Worm (Caenorhabditis elegans): ENCODE results near the gene srg-22.

Gene srg-22

ce11 chrII:3053689-3054088, 39.6 kb downstream of the srg-22 start:
- no peak for TF ChIP-seq W03F9.2 (tag; optimal IDR thresholded peaks at IDR 0.05)
- no peak for TF ChIP-seq dao-5 (tag; optimal IDR thresholded peaks at IDR 0.05)
- no peak for TF ChIP-seq him-1 (tag; optimal IDR thresholded peaks at IDR 0.05)

DNA sequence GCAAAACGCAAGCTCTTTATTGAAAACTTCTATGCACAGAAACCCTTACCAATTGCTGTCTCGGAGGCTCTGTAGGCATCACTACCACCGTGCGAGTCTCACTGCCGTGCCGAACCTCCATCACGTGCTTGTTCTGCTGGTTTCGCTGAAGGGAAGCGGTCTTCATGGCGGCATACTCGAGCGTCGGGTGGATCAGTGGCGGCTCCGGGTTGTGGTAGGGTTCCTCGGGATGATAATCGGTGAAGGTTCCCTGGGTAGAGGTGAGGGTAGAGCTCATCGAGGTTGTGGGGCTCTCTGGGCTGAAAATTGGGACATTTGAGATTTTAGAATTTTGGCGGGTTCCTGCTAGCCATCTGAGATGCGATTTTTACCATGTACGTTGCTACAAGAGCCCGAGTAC, 40.4 kb downstream of the srg-22 start:
- TF ChIP-seq W03F9.2 (tag; optimal IDR thresholded peaks at IDR 0.05) (no peak), dao-5 (tag; optimal IDR thresholded peaks at IDR 0.05) (no peak), him-1 (tag; optimal IDR thresholded peaks at IDR 0.05) (no peak)

DNA sequence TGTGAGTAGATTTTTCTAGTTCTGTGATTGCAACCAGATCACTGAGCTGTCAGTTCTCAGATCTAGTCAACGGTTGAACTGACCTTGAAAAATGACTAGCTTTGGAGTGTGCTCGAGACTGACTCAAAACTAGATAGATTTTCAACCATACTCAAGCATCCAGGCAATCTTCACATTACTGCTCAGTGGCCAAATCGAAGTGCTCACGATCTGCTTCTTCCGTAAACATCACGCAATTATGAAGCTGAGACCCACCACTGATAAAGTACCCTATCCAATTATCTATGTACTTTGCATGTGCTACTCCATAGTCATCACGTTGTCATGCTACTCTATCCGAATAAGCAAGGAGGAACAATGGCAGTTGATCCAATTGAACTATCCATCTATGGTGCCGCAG, 41.9 kb downstream of the srg-22 start:
- TF ChIP-seq him-1 (tag; optimal IDR thresholded peaks at IDR 0.05) (no peak), dao-5 (tag; optimal IDR thresholded peaks at IDR 0.05) (no peak), W03F9.2 (tag; optimal IDR thresholded peaks at IDR 0.05) (no peak)

ce11 chrII:3050703-3051102, 42.5 kb downstream of the srg-22 start, which contains the start of gene sri-31:
sri-31 (plus strand) TSS chrII:3051003.
- TF ChIP-seq dao-5 (tag; optimal IDR thresholded peaks at IDR 0.05) (no peak), W03F9.2 (tag; optimal IDR thresholded peaks at IDR 0.05) (no peak)

ce11 chrII:3048989-3049388, 44.3 kb downstream of the srg-22 start:
- TF ChIP-seq W03F9.2 (tag; optimal IDR thresholded peaks at IDR 0.05), result no peak
- no peak for TF ChIP-seq dao-5 (tag; optimal IDR thresholded peaks at IDR 0.05)
- TF ChIP-seq him-1 (tag; optimal IDR thresholded peaks at IDR 0.05), result no peak

DNA sequence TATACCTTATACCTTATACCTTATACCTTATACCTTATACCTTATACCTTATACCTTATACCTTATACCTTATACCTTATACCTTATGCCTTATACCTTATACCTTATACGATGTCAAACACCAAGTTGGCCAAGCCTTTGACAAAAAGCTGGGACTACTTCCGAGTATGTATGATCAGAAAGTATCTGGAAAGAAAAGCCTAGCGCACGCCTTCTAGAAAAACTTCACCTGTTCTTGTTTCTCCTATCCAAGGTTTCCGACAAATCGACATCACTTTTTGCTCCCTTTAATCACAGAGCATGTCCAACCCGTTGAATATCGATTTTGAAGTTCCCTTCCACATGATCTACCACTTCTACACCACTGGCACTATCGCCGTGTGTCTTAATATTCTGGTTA, 44.9 kb downstream of the srg-22 start, which contains the start of gene sri-28:
TSS of gene sri-28 (plus strand) at position 301 of the 400 bp plus-strand sequence.
- TF ChIP-seq dao-5 (tag; optimal IDR thresholded peaks at IDR 0.05) (no peak), W03F9.2 (tag; optimal IDR thresholded peaks at IDR 0.05) (no peak), him-1 (tag; optimal IDR thresholded peaks at IDR 0.05) (no peak)

ce11 chrII:3045875-3046274, 47.4 kb downstream of the srg-22 start, which contains the start of gene sri-30:
sri-30 (plus strand) TSS chrII:3046175.
- no peak for TF ChIP-seq him-1 (tag; optimal IDR thresholded peaks at IDR 0.05)
- TF ChIP-seq dao-5 (tag; optimal IDR thresholded peaks at IDR 0.05), result no peak
- TF ChIP-seq W03F9.2 (tag; optimal IDR thresholded peaks at IDR 0.05), result no peak

ce11 chrII:3045422-3045821, 47.8 kb downstream of the srg-22 start:
- TF ChIP-seq him-1 (tag; optimal IDR thresholded peaks at IDR 0.05) (no peak), dao-5 (tag; optimal IDR thresholded peaks at IDR 0.05) (no peak), W03F9.2 (tag; optimal IDR thresholded peaks at IDR 0.05) (no peak)

ce11 chrII:3044023-3044422, 49.2 kb downstream of the srg-22 start, which contains the start of gene sri-29:
sri-29 (plus strand) TSS chrII:3044323.
- TF ChIP-seq W03F9.2 (tag; optimal IDR thresholded peaks at IDR 0.05) (no peak), him-1 (tag; optimal IDR thresholded peaks at IDR 0.05) (no peak), dao-5 (tag; optimal IDR thresholded peaks at IDR 0.05) (no peak)

ce11 chrII:3043358-3043757, 49.9 kb downstream of the srg-22 start, which contains the start of gene B0454.8:
B0454.8 (minus strand) TSS chrII:3043458.
- TF ChIP-seq dao-5 (tag; optimal IDR thresholded peaks at IDR 0.05) (no peak), W03F9.2 (tag; optimal IDR thresholded peaks at IDR 0.05) (no peak), him-1 (tag; optimal IDR thresholded peaks at IDR 0.05) (no peak)
